Worm (Caenorhabditis elegans) whole organism, late embryonic: Measurements from ENCODE around the gene D2096.9.

Source experiments
- K02D7.2 ChIP-seq: sonication (generic microtip); optimal IDR thresholded peaks from 2 replicates; lab custom pipeline; 2017; ENCODE audit warnings: mild to moderate bottlenecking, missing genetic modification characterization, missing compliant biosample characterization
- ceh-19 ChIP-seq: fragments of 200-800 bp; sonication (Bioruptor generic); optimal IDR thresholded peaks from 2 replicates; lab custom pipeline; 2018; ENCODE audit warnings: mild to moderate bottlenecking, missing genetic modification characterization, missing compliant biosample characterization
- ceh-34 ChIP-seq: sonication (generic microtip); optimal IDR thresholded peaks from 2 replicates; lab custom pipeline; 2016; ENCODE audit warnings: mild to moderate bottlenecking, missing genetic modification characterization, missing compliant biosample characterization
- fkh-10 ChIP-seq: fragments of 150-350 bp; optimal IDR thresholded peaks from 2 replicates; lab custom pipeline; 2014; ENCODE audit warnings: missing biosample characterization, missing genetic modification reagents, missing genetic modification characterization
- gmeb-2 ChIP-seq: sonication (generic microtip); optimal IDR thresholded peaks from 2 replicates; lab custom pipeline; 2016; ENCODE audit warnings: missing genetic modification characterization, inconsistent platforms, missing compliant biosample characterization
- nfya-1 ChIP-seq: sonication (generic microtip); optimal IDR thresholded peaks from 2 replicates; lab custom pipeline; 2017; ENCODE audit warnings: missing genetic modification characterization, mild to moderate bottlenecking, missing compliant biosample characterization, antibody characterized with exemption, moderate library complexity
- tbx-2 ChIP-seq: sonication (generic microtip); optimal IDR thresholded peaks from 2 replicates; lab custom pipeline; 2016; ENCODE audit warnings: missing genetic modification characterization, missing compliant biosample characterization
- unc-86 ChIP-seq: sonication (generic microtip); optimal IDR thresholded peaks from 2 replicates; lab custom pipeline; 2016; ENCODE audit warnings: missing genetic modification characterization, missing compliant biosample characterization

ce11 chrIV:8428492-8428891 is 45.9 kb upstream of the D2096.9 start:
- peak; percentile 34 for TF ChIP-seq ceh-34 (tag; lab: Kevin White, UChicago)
- TF ChIP-seq unc-86 (tag; lab: Kevin White, UChicago) = no peak
- peak; percentile 68 for TF ChIP-seq tbx-2 (tag; lab: Kevin White, UChicago)
- TF ChIP-seq gmeb-2 (tag; lab: Kevin White, UChicago) = no peak
- no peak for TF ChIP-seq ceh-19 (GFP tag; lab: Kevin White, UChicago)
- TF ChIP-seq fkh-10 (GFP tag; lab: Kevin White, UChicago) = no peak
- TF ChIP-seq nfya-1 (tag; lab: Kevin White, UChicago) = peak; percentile 40
- TF ChIP-seq K02D7.2 (tag; lab: Kevin White, UChicago) = peak; percentile 22
